Worm (Caenorhabditis elegans): ENCODE data around the gene Y116A8C.30.

The Y116A8C.30 gene

ce11 chrIV:17131035-17131595 is 27.6 kb upstream of the Y116A8C.30 start, which contains the start of the genes Y116A8C.37 and Y116A8C.38:
Gene Y116A8C.37, minus strand, starts transcription at chrIV:17131135.
Gene Y116A8C.38, plus strand, starts transcription at chrIV:17131545.
- TF ChIP-seq isw-1 (GFP tag; IDR thresholded peaks at IDR 0.05) (no peak), pag-3 (tag; optimal IDR thresholded peaks at IDR 0.05; ENCODE audit: borderline replicate concordance, insufficient read depth) (no peak), nhr-28 (tag; optimal IDR thresholded peaks at IDR 0.05) (no peak), vab-15 (tag; optimal IDR thresholded peaks at IDR 0.05) (no peak)

- TF ChIP-seq ceh-90 (tag; optimal IDR thresholded peaks at IDR 0.05) (peak; percentile 28), lin-13 (GFP tag; optimal IDR thresholded peaks at IDR 0.05) (no peak), lin-35 (GFP tag; optimal IDR thresholded peaks at IDR 0.05) (peak in 1 of 2 experiments; percentile 26), efl-1 (optimal IDR thresholded peaks at IDR 0.05) (peak; percentile 16 to 50), efl-1 (GFP tag; optimal IDR thresholded peaks at IDR 0.05 in 1 of 2) (peak; percentile 60 to 93), dpl-1 (GFP tag; optimal IDR thresholded peaks at IDR 0.05) (peak in 2 of 3 experiments; percentile 39 to 57), zip-4 (GFP tag; optimal IDR thresholded peaks at IDR 0.05) (no peak)
Observed at ce11 chrIV:17126512-17126911, 23.0 kb upstream of the Y116A8C.30 start.

ce11 chrIV:17125967-17126366 is 22.5 kb upstream of the Y116A8C.30 start:
- no peak for TF ChIP-seq unc-98 (GFP tag; IDR thresholded peaks at IDR 0.05)
- TF ChIP-seq nhr-90 (tag; optimal IDR thresholded peaks at IDR 0.05; ENCODE audit: poor library complexity), result no peak
- no peak for TF ChIP-seq nhr-47 (tag; optimal IDR thresholded peaks at IDR 0.05)
- no peak for TF ChIP-seq vab-15 (tag; optimal IDR thresholded peaks at IDR 0.05)
- TF ChIP-seq sox-4 (tag; optimal IDR thresholded peaks at IDR 0.05), result no peak
- TF ChIP-seq ceh-63 (GFP tag; optimal IDR thresholded peaks at IDR 0.05), result no peak
- TF ChIP-seq elt-2 (tag; optimal IDR thresholded peaks at IDR 0.05), result no peak
- TF ChIP-seq lir-3 (tag; optimal IDR thresholded peaks at IDR 0.05; ENCODE audit: poor library complexity), result no peak
- no peak for TF ChIP-seq pqm-1 (tag; optimal IDR thresholded peaks at IDR 0.05)
- TF ChIP-seq nhr-71 (tag; optimal IDR thresholded peaks at IDR 0.05), result no peak
- no peak for TF ChIP-seq nhr-85 (tag)
- no peak for TF ChIP-seq alr-1 (tag; optimal IDR thresholded peaks at IDR 0.05; ENCODE audit: borderline replicate concordance)
- no peak for TF ChIP-seq aly-2 (tag; optimal IDR thresholded peaks at IDR 0.05)
- TF ChIP-seq skn-1 (tag; optimal IDR thresholded peaks at IDR 0.05), result no peak
- no peak for TF ChIP-seq snu-23 (GFP tag; optimal IDR thresholded peaks at IDR 0.05)

ce11 chrIV:17121058-17121773 is 17.7 kb upstream of the Y116A8C.30 start:
- no peak for TF ChIP-seq lin-14 (GFP tag; optimal IDR thresholded peaks at IDR 0.05)
- no peak for TF ChIP-seq lir-3 (tag; optimal IDR thresholded peaks at IDR 0.05; ENCODE audit: poor library complexity)
- peak in 1 of 2 experiments; percentile 16 for TF ChIP-seq efl-1 (optimal IDR thresholded peaks at IDR 0.05)
- TF ChIP-seq efl-1 (GFP tag; optimal IDR thresholded peaks at IDR 0.05 in 1 of 2), result peak in 1 of 2 experiments; percentile 74
- no peak for TF ChIP-seq lin-15B (tag; optimal IDR thresholded peaks at IDR 0.05)
- no peak for TF ChIP-seq nhr-77 (tag; optimal IDR thresholded peaks at IDR 0.05)

- TF ChIP-seq unc-98 (GFP tag; IDR thresholded peaks at IDR 0.05) (0 out of 2 replicates have a peak, but pooled peaks have one; percentile 7), tbx-2 (tag; optimal IDR thresholded peaks at IDR 0.05) (no peak), sox-4 (tag; optimal IDR thresholded peaks at IDR 0.05) (no peak), grh-1 (GFP tag; IDR thresholded peaks at IDR 0.05) (no peak), lin-14 (GFP tag; optimal IDR thresholded peaks at IDR 0.05) (peak; percentile 26)
Observed at ce11 chrIV:17118987-17119732, 15.6 kb upstream of the Y116A8C.30 start, which contains the start of gene itsn-1. Gene itsn-1, plus strand, starts transcription at chrIV:17119682.
